Fruit fly (Drosophila melanogaster): ENCODE measurements around the gene ctrip.

Gene ctrip

dm6 chr3R:4816018-4816417 lies 4.1 kb upstream of the ctrip start, which contains the start of gene BBS5 (continued):
- TF ChIP-seq nom (GFP tag; optimal IDR thresholded peaks at IDR 0.05): no peak

- TF ChIP-seq Vsx1 (GFP tag; optimal IDR thresholded peaks at IDR 0.05) (peak; percentile 46), sug (tag; optimal IDR thresholded peaks at IDR 0.05) (peak; percentile 14), CG7271 (tag; optimal IDR thresholded peaks at IDR 0.05) (no peak), sd (tag; optimal IDR thresholded peaks at IDR 0.05) (peak; percentile 87), tll (GFP tag; optimal IDR thresholded peaks at IDR 0.05) (no peak), exex (tag; optimal IDR thresholded peaks at IDR 0.05) (peak; percentile 96), grn (GFP tag; optimal IDR thresholded peaks at IDR 0.05) (peak; percentile 84), kah (GFP tag; optimal IDR thresholded peaks at IDR 0.05) (no peak), mirr (GFP tag; optimal IDR thresholded peaks at IDR 0.05) (peak; percentile 62), CG15479 (GFP tag; optimal IDR thresholded peaks at IDR 0.05) (peak; percentile 13)
These were observed 2.8 kb upstream of the ctrip start for dm6 chr3R:4814677-4815076.

dm6 chr3R:4813172-4813716 lies 1.3 kb upstream of the ctrip start:
- TF ChIP-seq bsh (GFP tag; optimal IDR thresholded peaks at IDR 0.05) (peak; percentile 28 to 80), CG34376 (GFP tag; optimal IDR thresholded peaks at IDR 0.05) (peak; percentile 65), croc (GFP tag; conservative IDR thresholded peaks at IDR 0.05) (peak; percentile 43), lab (GFP tag; optimal IDR thresholded peaks at IDR 0.05) (peak; percentile 73), CG3065 (GFP tag; optimal IDR thresholded peaks at IDR 0.05) (peak; percentile 4), kay (GFP tag; optimal IDR thresholded peaks at IDR 0.05) (peak; percentile 71), Xbp1 (GFP tag; optimal IDR thresholded peaks at IDR 0.05) (peak; percentile 1), Doc3 (GFP tag; IDR thresholded peaks at IDR 0.05; ENCODE audit: partially characterized antibody) (peak; percentile 50; the same call in 1 of the 3 replicates), CG17186 (GFP tag; optimal IDR thresholded peaks at IDR 0.05) (no peak), vnd (GFP tag; IDR thresholded peaks at IDR 0.05; ENCODE audit: partially characterized antibody) (peak; percentile 46; the same call in 2 of the 3 replicates), CG14441 (GFP tag; IDR thresholded peaks at IDR 0.05) (peak; percentile 37; the same call in 1 of the 2 replicates), nau (GFP tag; optimal IDR thresholded peaks at IDR 0.05) (peak; percentile 85), D (optimal IDR thresholded peaks at IDR 0.05) (no peak), D (GFP tag; optimal IDR thresholded peaks at IDR 0.05) (peak; percentile 65), eyg (GFP tag; optimal IDR thresholded peaks at IDR 0.05) (no peak), Opbp (GFP tag; IDR thresholded peaks at IDR 0.05; ENCODE audit: partially characterized antibody) (peak; percentile 64; the same call in 2 of the 3 replicates), CG7745 (tag; optimal IDR thresholded peaks at IDR 0.05) (peak; percentile 89), CG10267 (tag; optimal IDR thresholded peaks at IDR 0.05) (peak; percentile 48), CG12942 (GFP tag; optimal IDR thresholded peaks at IDR 0.05) (peak; percentile 26), Xrp1 (GFP tag; IDR thresholded peaks at IDR 0.05) (peak; percentile 80), lola (GFP tag; optimal IDR thresholded peaks at IDR 0.05) (peak in 1 of 3 experiments; percentile 75), NFAT (GFP tag; IDR thresholded peaks at IDR 0.05) (peak; percentile 38; the same call in 1 of the 2 replicates), CG14050 (GFP tag; IDR thresholded peaks at IDR 0.05) (no peak), CG15514 (GFP tag; optimal IDR thresholded peaks at IDR 0.05) (peak; percentile 65), CG7987 (GFP tag; optimal IDR thresholded peaks at IDR 0.05) (peak; percentile 82), CG13894 (tag; optimal IDR thresholded peaks at IDR 0.05) (no peak), CG7839 (tag; optimal IDR thresholded peaks at IDR 0.05) (no peak), ERR (GFP tag; optimal IDR thresholded peaks at IDR 0.05) (peak; percentile 36), chm (GFP tag; IDR thresholded peaks at IDR 0.05) (peak; percentile 79), CG7271 (tag; optimal IDR thresholded peaks at IDR 0.05) (peak; percentile 12), sisA (GFP tag; IDR thresholded peaks at IDR 0.05) (peak; percentile 58), Pdp1 (GFP tag; optimal IDR thresholded peaks at IDR 0.05) (peak in 1 of 2 experiments; percentile 60), H15 (GFP tag; IDR thresholded peaks at IDR 0.05) (peak; percentile 62; the same call in 2 of the 3 replicates), vfl (GFP tag; optimal IDR thresholded peaks at IDR 0.05) (no peak), CG31388 (GFP tag; optimal IDR thresholded peaks at IDR 0.05) (no peak)
